Worm (Caenorhabditis elegans): Measurements from ENCODE around the gene F09F7.6.
A peak's percentile ranks its signal among the peaks of the same experiment; 100 is the strongest.

The F09F7.6 gene

DNA sequence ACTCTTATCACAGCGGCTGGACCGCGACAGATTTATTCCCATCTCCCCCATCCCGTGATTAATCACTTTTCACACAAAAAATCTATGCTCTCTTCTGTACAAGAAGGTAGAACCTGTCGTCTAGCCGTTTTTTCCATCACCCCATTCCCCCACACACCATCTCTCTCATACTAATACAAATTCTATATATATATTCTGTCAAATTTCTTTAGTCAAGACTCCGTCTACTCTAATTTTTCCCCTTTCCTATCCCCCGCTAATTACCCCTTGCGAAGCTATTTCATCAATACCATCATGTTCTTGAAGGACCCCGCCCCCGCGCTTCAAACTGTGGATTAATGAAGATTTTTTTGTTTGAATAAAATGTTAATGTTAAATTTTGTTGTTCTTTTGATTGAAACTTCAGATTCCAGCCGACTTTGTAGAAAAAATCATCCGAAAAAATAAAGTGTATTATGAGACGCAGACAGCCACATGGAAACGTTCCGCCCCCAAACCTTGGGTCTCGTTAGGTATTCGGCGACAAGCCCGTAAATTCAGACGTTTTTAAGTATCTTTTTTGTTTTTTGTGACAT lies 45.8 kb downstream of the F09F7.6 start:
- TF ChIP-seq sma-3 (GFP tag; optimal IDR thresholded peaks at IDR 0.05) (peak; percentile 39), nhr-21 (tag; optimal IDR thresholded peaks at IDR 0.05) (peak; percentile 62), lin-39 (tag; optimal IDR thresholded peaks at IDR 0.05) (no peak), unc-39 (tag; optimal IDR thresholded peaks at IDR 0.05) (no peak), nhr-25 (tag; optimal IDR thresholded peaks at IDR 0.05) (peak; percentile 62), crh-2 (tag; optimal IDR thresholded peaks at IDR 0.05) (peak; percentile 65), fos-1 (tag; optimal IDR thresholded peaks at IDR 0.05) (peak; percentile 5), nhr-237 (tag; optimal IDR thresholded peaks at IDR 0.05) (no peak), gmeb-1 (tag; optimal IDR thresholded peaks at IDR 0.05) (peak; percentile 41), snpc-4 (tag; optimal IDR thresholded peaks at IDR 0.05) (no peak)

DNA sequence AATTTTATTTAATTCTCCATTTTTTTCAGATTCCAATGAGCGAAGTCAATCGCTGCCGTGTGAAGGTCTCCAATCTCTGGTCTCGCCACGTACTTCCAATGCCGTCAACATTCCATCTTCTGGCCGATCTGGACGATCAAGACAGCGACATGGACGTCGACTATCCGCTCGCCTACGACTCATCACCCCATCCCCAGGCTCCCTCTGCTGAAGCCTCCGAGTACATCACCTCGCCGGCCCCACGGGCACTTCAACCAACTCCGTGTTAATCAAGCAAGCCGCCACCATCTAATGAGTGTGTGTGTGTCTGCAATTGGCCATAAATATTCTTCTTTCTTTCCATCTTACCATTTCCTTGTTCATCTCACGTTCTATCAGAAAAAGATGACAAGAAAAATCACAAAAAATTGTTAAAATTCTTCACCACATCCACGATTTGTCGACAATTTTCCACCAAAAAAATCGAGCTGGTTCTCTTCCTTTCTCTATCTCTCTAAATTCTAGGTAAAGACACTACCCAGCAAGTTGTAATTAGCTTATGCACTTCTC lies 46.4 kb downstream of the F09F7.6 start:
- TF ChIP-seq sma-9 (GFP tag; optimal IDR thresholded peaks at IDR 0.05): no peak
- TF ChIP-seq sma-9 (tag; optimal IDR thresholded peaks at IDR 0.05): no peak
- no peak for TF ChIP-seq aly-2 (tag; optimal IDR thresholded peaks at IDR 0.05)
- no peak for TF ChIP-seq skn-1 (tag; optimal IDR thresholded peaks at IDR 0.05)
- TF ChIP-seq ama-1 (optimal IDR thresholded peaks at IDR 0.05): peak; percentile 43
- TF ChIP-seq lsy-2 (tag; optimal IDR thresholded peaks at IDR 0.05): no peak
- TF ChIP-seq nhr-129 (tag; optimal IDR thresholded peaks at IDR 0.05): no peak
- no peak for TF ChIP-seq C34F6.9 (tag; optimal IDR thresholded peaks at IDR 0.05)
- TF ChIP-seq nhr-25 (tag; optimal IDR thresholded peaks at IDR 0.05): no peak

DNA sequence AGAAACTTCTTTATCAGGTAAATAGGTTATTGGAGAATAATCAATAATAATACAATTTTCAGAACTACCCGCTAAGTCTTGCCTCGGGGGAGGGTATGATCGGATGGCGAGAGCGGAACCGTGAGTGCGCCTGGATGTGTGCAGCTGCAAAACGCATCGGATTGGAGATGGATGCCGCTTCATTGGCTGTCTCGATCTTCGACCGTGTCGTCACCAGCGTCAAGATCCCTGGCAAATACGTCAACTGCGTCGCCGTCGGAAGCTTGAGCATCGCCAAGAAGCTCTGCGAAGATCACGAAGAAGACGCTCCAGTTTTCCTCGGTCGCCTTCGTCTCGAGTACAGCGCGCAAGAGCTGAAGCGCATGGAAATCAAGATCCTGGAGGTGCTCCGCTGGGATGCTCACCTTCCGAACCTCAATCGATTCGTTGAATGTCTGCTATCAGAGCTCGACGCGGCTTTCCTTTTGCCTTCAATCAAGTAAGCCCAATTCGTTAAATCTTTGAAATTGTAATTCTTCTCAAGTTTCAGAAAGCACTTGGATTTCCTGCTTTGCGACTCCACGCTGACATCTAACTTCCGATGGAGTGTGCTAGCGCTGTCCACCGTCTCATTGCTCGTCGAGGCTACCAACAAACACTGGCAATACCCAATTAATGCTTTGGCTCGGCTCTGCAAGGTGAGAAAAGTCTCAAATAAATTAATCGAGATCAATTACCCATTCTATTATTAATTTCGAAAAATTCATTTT lies 47.0 kb downstream of the F09F7.6 start:
- TF ChIP-seq lsy-2 (tag; optimal IDR thresholded peaks at IDR 0.05): peak in 1 of 2 experiments; percentile 5
- TF ChIP-seq mdl-1 (tag; optimal IDR thresholded peaks at IDR 0.05): no peak

DNA sequence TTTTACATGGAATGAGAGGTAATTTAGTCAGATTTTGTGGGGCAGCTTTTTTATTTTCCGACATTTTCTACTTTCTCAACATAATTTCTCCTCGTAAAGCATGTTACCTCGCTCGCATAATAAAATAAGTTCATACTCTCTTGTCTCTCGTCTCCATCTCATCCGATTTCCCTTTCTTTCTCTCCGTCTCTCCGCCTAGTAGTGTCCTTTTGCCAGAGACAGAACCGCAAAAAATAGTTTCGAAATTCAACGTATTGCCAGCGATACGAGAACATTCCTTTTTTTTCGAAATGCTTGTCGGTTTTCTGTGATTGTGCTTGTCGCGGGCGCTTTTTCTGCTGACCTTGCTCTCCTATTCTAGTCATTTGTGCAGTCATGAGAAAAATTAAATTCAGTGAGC lies 47.8 kb downstream of the F09F7.6 start:
- peak; percentile 96 for TF ChIP-seq C34F6.9 (tag; optimal IDR thresholded peaks at IDR 0.05)
- TF ChIP-seq F13H6.1 (tag; optimal IDR thresholded peaks at IDR 0.05): peak; percentile 30
- no peak for TF ChIP-seq nhr-77 (tag; optimal IDR thresholded peaks at IDR 0.05)
- peak; percentile 80 for TF ChIP-seq sma-9 (GFP tag; optimal IDR thresholded peaks at IDR 0.05)
- no peak for TF ChIP-seq sma-9 (tag; optimal IDR thresholded peaks at IDR 0.05)
- peak; percentile 50 for TF ChIP-seq blmp-1 (tag; optimal IDR thresholded peaks at IDR 0.05; ENCODE audit: insufficient read depth)
- peak; percentile 6 for TF ChIP-seq sma-3 (GFP tag; optimal IDR thresholded peaks at IDR 0.05)
- TF ChIP-seq ztf-1 (GFP tag; conservative IDR thresholded peaks at IDR 0.05): no peak
- no peak for TF ChIP-seq nhr-23 (tag; optimal IDR thresholded peaks at IDR 0.05)
- no peak for TF ChIP-seq aly-2 (tag; optimal IDR thresholded peaks at IDR 0.05)
- TF ChIP-seq skn-1 (tag; optimal IDR thresholded peaks at IDR 0.05): no peak
- peak; percentile 1 for TF ChIP-seq Y55F3AM.14 (GFP tag; optimal IDR thresholded peaks at IDR 0.05)
- peak; percentile 51 for TF ChIP-seq gmeb-1 (tag; optimal IDR thresholded peaks at IDR 0.05)
- TF ChIP-seq ceh-16 (tag; optimal IDR thresholded peaks at IDR 0.05): peak; percentile 14
- TF ChIP-seq unc-55 (GFP tag; optimal IDR thresholded peaks at IDR 0.05): peak; percentile 74
- TF ChIP-seq ztf-4 (tag; optimal IDR thresholded peaks at IDR 0.05): peak; percentile 87
- peak; percentile 2 for TF ChIP-seq nhr-6 (tag; optimal IDR thresholded peaks at IDR 0.05)
- TF ChIP-seq nhr-21 (tag; optimal IDR thresholded peaks at IDR 0.05): peak; percentile 55
- no peak for TF ChIP-seq ceh-82 (tag; optimal IDR thresholded peaks at IDR 0.05)
- peak; percentile 16 for TF ChIP-seq snpc-4 (tag; optimal IDR thresholded peaks at IDR 0.05)
- TF ChIP-seq zag-1 (tag; optimal IDR thresholded peaks at IDR 0.05): no peak
- no peak for TF ChIP-seq ztf-11 (tag; optimal IDR thresholded peaks at IDR 0.05)
- no peak for TF ChIP-seq peb-1 (tag; optimal IDR thresholded peaks at IDR 0.05)
- TF ChIP-seq dmd-4 (tag; optimal IDR thresholded peaks at IDR 0.05): no peak
- TF ChIP-seq mdl-1 (tag; optimal IDR thresholded peaks at IDR 0.05): no peak
- TF ChIP-seq egl-27 (tag; optimal IDR thresholded peaks at IDR 0.05): peak; percentile 3
- TF ChIP-seq nhr-129 (tag; optimal IDR thresholded peaks at IDR 0.05): peak; percentile 81
- TF ChIP-seq fos-1 (tag; optimal IDR thresholded peaks at IDR 0.05): peak; percentile 50
- no peak for TF ChIP-seq mbf-1 (tag; optimal IDR thresholded peaks at IDR 0.05)
- peak; percentile 18 for TF ChIP-seq nhr-25 (tag; optimal IDR thresholded peaks at IDR 0.05)
- no peak for TF ChIP-seq mab-5 (tag; optimal IDR thresholded peaks at IDR 0.05)
- TF ChIP-seq ama-1 (optimal IDR thresholded peaks at IDR 0.05): peak; percentile 95
- no peak for TF ChIP-seq nhr-10 (tag; optimal IDR thresholded peaks at IDR 0.05)
- peak; percentile 19 to 53 for TF ChIP-seq lsy-2 (tag; optimal IDR thresholded peaks at IDR 0.05)
- TF ChIP-seq crh-2 (tag; optimal IDR thresholded peaks at IDR 0.05): peak; percentile 79
